Worm (Caenorhabditis elegans) whole organism, mixed stage, embryonic: ENCODE data around the gene C06A12.8.

Experiments
- bed-3 ChIP-seq: fragments of 200-800 bp; sonication (Bioruptor generic); optimal IDR thresholded peaks from 3 replicates; lab custom pipeline; 2018; ENCODE audit warnings: mild to moderate bottlenecking, missing genetic modification characterization, moderate library complexity, missing compliant biosample characterization
- blmp-1 ChIP-seq: fragments of 150-350 bp; optimal IDR thresholded peaks from 2 replicates; lab custom pipeline; 2014; ENCODE audit warnings: missing biosample characterization, missing genetic modification characterization
- ceh-39 ChIP-seq: fragments of 150-350 bp; optimal IDR thresholded peaks from 2 replicates; lab custom pipeline; 2014; ENCODE audit warnings: missing biosample characterization, missing genetic modification characterization
- ceh-43 ChIP-seq: fragments of 200-800 bp; sonication (Bioruptor generic); optimal IDR thresholded peaks from 2 replicates; lab custom pipeline; 2018; ENCODE audit warnings: mild to moderate bottlenecking, missing genetic modification characterization, moderate library complexity, missing compliant biosample characterization
- ceh-83 ChIP-seq: fragments of 200-800 bp; sonication (Bioruptor generic); optimal IDR thresholded peaks from 2 replicates; lab custom pipeline; 2018; ENCODE audit warnings: mild to moderate bottlenecking, missing genetic modification characterization, missing compliant biosample characterization
- ces-1 ChIP-seq: fragments of 150-350 bp; optimal IDR thresholded peaks from 2 replicates; lab custom pipeline; 2014; ENCODE audit warnings: missing biosample characterization, missing genetic modification reagents, missing genetic modification characterization
- cnd-1 ChIP-seq: fragments of 200-800 bp; sonication (Bioruptor generic); optimal IDR thresholded peaks from 2 replicates; lab custom pipeline; 2018; ENCODE audit warnings: mild to moderate bottlenecking, missing genetic modification characterization, missing compliant biosample characterization
- drap-1 ChIP-seq: fragments of 200-800 bp; sonication (Bioruptor generic); optimal IDR thresholded peaks from 3 replicates; lab custom pipeline; 2018; ENCODE audit warnings: mild to moderate bottlenecking, missing genetic modification characterization, missing compliant biosample characterization
- elt-1 ChIP-seq: sonication (generic microtip); optimal IDR thresholded peaks from 2 replicates; lab custom pipeline; 2017; ENCODE audit warnings: missing genetic modification characterization, mild to moderate bottlenecking, missing compliant biosample characterization, antibody characterized with exemption, moderate library complexity, borderline replicate concordance; ENCODE audit not compliant: insufficient read depth
- elt-3 ChIP-seq: fragments of 150-350 bp; optimal IDR thresholded peaks from 2 replicates; lab custom pipeline; 2014; ENCODE audit warnings: missing biosample characterization, missing genetic modification characterization
- flh-1 ChIP-seq: fragments of 200-800 bp; sonication (Bioruptor generic); optimal IDR thresholded peaks from 2 replicates; lab custom pipeline; 2018; ENCODE audit warnings: mild to moderate bottlenecking, missing genetic modification characterization, moderate library complexity, missing compliant biosample characterization
- ham-2 ChIP-seq: fragments of 200-800 bp; sonication (Bioruptor generic); optimal IDR thresholded peaks from 2 replicates; lab custom pipeline; 2018; ENCODE audit warnings: mild to moderate bottlenecking, missing genetic modification characterization, missing compliant biosample characterization
- hlh-1 ChIP-seq: fragments of 150-350 bp; optimal IDR thresholded peaks from 2 replicates; lab custom pipeline; 2014; ENCODE audit warnings: missing biosample characterization, missing genetic modification reagents, missing genetic modification characterization
- lin-13 ChIP-seq: fragments of 150-350 bp; optimal IDR thresholded peaks from 2 replicates; lab custom pipeline; 2014; ENCODE audit warnings: missing biosample characterization, missing genetic modification characterization
- lin-32 ChIP-seq: fragments of 200-800 bp; sonication (Bioruptor generic); optimal IDR thresholded peaks from 2 replicates; lab custom pipeline; 2018; ENCODE audit warnings: mild to moderate bottlenecking, missing genetic modification characterization, missing compliant biosample characterization
- lsy-2 ChIP-seq: fragments of 150-350 bp; optimal IDR thresholded peaks from 2 replicates; lab custom pipeline; 2014; ENCODE audit warnings: missing biosample characterization, missing genetic modification characterization
- mep-1 ChIP-seq: fragments of 150-350 bp; optimal IDR thresholded peaks from 2 replicates; lab custom pipeline; 2017; ENCODE audit warnings: missing biosample characterization, missing genetic modification reagents, missing genetic modification characterization, inconsistent platforms
- mls-2 ChIP-seq: sonication (generic microtip); optimal IDR thresholded peaks from 2 replicates; lab custom pipeline; 2016; ENCODE audit warnings: mild to moderate bottlenecking, missing genetic modification characterization, moderate library complexity, missing compliant biosample characterization
- nhr-12 ChIP-seq: fragments of 150-350 bp; optimal IDR thresholded peaks from 2 replicates; lab custom pipeline; 2014; ENCODE audit warnings: missing biosample characterization, missing genetic modification characterization
- nhr-2 ChIP-seq: fragments of 150-350 bp; optimal IDR thresholded peaks from 2 replicates; lab custom pipeline; 2014; ENCODE audit warnings: missing biosample characterization, missing genetic modification characterization
- nhr-237 ChIP-seq: fragments of 150-350 bp; optimal IDR thresholded peaks from 2 replicates; lab custom pipeline; 2014; ENCODE audit warnings: missing biosample characterization, missing genetic modification characterization
- nhr-28 ChIP-seq: fragments of 150-350 bp; optimal IDR thresholded peaks from 2 replicates; lab custom pipeline; 2014; ENCODE audit warnings: missing biosample characterization, missing genetic modification characterization
- pha-4 ChIP-seq: fragments of 150-350 bp; optimal IDR thresholded peaks from 2 replicates; lab custom pipeline; 2018; ENCODE audit warnings: missing biosample characterization, missing genetic modification reagents, missing genetic modification characterization
- sem-2 ChIP-seq: fragments of 200-800 bp; sonication (Bioruptor generic); optimal IDR thresholded peaks from 2 replicates; lab custom pipeline; 2018; ENCODE audit warnings: mild to moderate bottlenecking, missing genetic modification characterization, missing compliant biosample characterization
- snpc-4 ChIP-seq: fragments of 150-350 bp; optimal IDR thresholded peaks from 2 replicates; lab custom pipeline; 2014; ENCODE audit warnings: missing biosample characterization, missing genetic modification characterization
- sptf-1 ChIP-seq: sonication (generic microtip); optimal IDR thresholded peaks from 2 replicates; lab custom pipeline; 2017; ENCODE audit warnings: mild to moderate bottlenecking, missing genetic modification characterization, moderate library complexity, missing compliant biosample characterization
- tbx-8 ChIP-seq: fragments of 200-800 bp; sonication (Bioruptor generic); optimal IDR thresholded peaks from 2 replicates; lab custom pipeline; 2018; ENCODE audit warnings: mild to moderate bottlenecking, missing genetic modification characterization, moderate library complexity, missing compliant biosample characterization
- unc-120 ChIP-seq: sonication (generic microtip); optimal IDR thresholded peaks from 2 replicates; lab custom pipeline; 2017; ENCODE audit warnings: missing genetic modification characterization, missing compliant biosample characterization; ENCODE audit not compliant: poor library complexity, severe bottlenecking
- unc-39 ChIP-seq: fragments of 150-350 bp; optimal IDR thresholded peaks from 2 replicates; lab custom pipeline; 2014; ENCODE audit warnings: missing biosample characterization, missing genetic modification characterization
- unc-62 ChIP-seq: fragments of 150-350 bp; optimal IDR thresholded peaks from 2 replicates; lab custom pipeline; 2014; ENCODE audit warnings: missing biosample characterization, missing genetic modification reagents, missing genetic modification characterization
- zip-8 ChIP-seq: fragments of 150-350 bp; optimal IDR thresholded peaks from 2 replicates; lab custom pipeline; 2014; ENCODE audit warnings: missing biosample characterization, missing genetic modification characterization

C06A12.8 gene

DNA sequence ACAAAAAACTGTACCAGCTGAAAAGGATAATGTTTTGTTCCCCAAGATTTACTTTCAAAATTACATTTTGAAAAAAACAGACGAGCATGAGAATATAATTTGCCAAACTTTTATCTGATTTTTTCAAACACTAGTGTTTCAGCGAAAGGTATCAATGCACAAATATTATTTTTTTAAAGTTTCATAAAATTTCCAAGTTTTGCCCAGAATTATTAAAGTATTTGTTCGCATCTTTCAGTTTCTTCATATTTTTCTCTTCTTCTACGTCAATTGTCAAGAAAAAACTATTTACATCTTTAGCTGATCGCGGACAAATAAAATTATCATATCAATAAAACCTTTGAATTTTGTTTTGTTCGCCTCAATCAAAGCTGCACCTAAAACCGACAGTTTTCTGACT is at the start of gene C06A12.8:
TSS of gene C06A12.8 (plus strand) at position 301 of the 400 bp plus-strand sequence.
- TF ChIP-seq unc-120 (tag; lab: Kevin White, UChicago) (no peak), unc-39 (tag; lab: Kevin White, UChicago) (no peak), ceh-43 (GFP tag; lab: Kevin White, UChicago) (no peak), ham-2 (GFP tag; lab: Kevin White, UChicago) (no peak), flh-1 (GFP tag; lab: Kevin White, UChicago) (no peak), mls-2 (tag; lab: Kevin White, UChicago) (no peak), zip-8 (tag; lab: Kevin White, UChicago) (no peak), sptf-1 (tag; lab: Kevin White, UChicago) (no peak), elt-1 (tag; lab: Kevin White, UChicago) (no peak), lin-32 (GFP tag; lab: Kevin White, UChicago) (no peak)
- TF ChIP-seq, all 35 proteins: peak for 0

DNA sequence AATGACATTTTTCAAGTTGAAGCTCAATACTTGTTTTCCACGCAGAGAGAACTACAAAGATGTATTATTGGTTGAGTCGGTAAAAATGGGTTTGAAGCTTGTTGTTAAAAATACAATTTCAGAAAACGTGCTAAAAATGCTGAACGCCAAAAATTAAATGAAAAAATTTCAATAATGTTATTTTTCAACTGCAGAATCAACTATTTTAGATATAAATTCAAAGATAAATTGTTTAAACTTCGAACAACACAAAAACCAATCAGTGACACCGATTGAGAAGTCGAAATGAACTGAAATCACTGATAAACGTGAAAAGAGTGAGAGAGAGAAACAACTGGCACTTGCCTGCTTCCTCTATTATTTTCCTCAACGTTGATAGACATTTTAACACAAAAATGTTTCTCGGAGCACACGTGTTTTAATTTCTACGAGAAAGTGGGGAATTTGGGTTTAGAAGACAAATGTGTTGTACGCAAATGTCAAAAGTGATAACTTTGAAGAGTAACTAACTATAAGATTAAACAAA is 49.6 kb upstream of the C06A12.8 start, which contains the start of gene T02D1.8:
TSS of gene T02D1.8 (minus strand) at position 51 of the 526 bp plus-strand sequence.
- TF ChIP-seq hlh-1 (tag; lab: Kevin White, UChicago): peak; percentile 25
- TF ChIP-seq tbx-8: no peak

DNA sequence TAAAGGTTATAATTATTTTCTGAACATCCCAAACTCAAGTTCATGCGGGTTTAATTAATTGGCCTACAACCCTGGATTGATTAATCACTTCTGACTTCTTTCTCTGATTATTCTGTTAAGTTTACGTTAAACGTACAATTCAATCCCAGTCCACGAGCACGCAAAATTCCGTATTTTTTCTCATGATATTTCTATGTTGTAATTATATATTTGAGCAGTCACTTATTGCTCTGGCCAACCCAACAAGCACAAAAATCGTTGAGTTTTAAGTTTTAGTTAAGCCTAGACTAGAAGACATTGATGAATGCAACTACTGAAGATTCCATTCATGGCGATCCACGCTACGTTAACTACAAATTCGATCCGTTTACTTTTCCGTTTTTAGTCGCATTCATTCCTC is 41.2 kb upstream of the C06A12.8 start, which contains the start of gene sru-15:
TSS of gene sru-15 (plus strand) at position 301 of the 400 bp plus-strand sequence.
- TF ChIP-seq cnd-1 (tag; lab: Kevin White, UChicago) (no peak), sptf-1 (tag; lab: Kevin White, UChicago) (no peak), ceh-39 (tag; lab: Kevin White, UChicago) (no peak), hlh-1 (tag; lab: Kevin White, UChicago) (no peak), unc-120 (tag; lab: Kevin White, UChicago) (no peak), zip-8 (tag; lab: Kevin White, UChicago) (no peak), drap-1 (no peak), unc-62 (GFP tag; lab: Kevin White, UChicago) (no peak), snpc-4 (no peak), blmp-1 (no peak), pha-4 (tag; lab: Kevin White, UChicago) (no peak), tbx-8 (no peak)

DNA sequence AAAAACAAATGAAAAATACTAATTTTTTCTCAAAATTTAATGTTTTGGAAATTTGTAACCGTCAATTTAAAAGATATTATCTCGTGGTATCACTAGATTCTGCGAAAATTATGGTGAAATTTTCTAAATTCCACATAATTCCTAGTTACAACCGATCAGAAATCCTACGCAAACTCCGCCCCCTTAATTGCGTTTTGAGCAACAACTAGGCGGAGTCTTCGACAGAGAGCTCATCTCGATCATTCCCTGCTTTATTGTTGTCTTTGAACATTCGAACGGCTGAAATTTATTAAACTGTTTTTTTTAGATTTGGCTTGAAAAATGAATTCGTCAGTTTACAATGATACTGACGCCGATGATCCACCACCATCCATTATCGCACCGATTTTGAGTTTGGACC is 37.7 kb upstream of the C06A12.8 start, which contains the start of gene T02D1.4:
TSS of gene T02D1.4 (plus strand) at position 301 of the 400 bp plus-strand sequence.
- no peak for TF ChIP-seq zip-8 (tag; lab: Kevin White, UChicago)
- no peak for TF ChIP-seq nhr-12 (tag; lab: Kevin White, UChicago)
- no peak for TF ChIP-seq bed-3
- no peak for TF ChIP-seq mep-1 (tag; lab: Kevin White, UChicago)
- no peak for TF ChIP-seq pha-4 (tag; lab: Kevin White, UChicago)
- no peak for TF ChIP-seq ham-2 (GFP tag; lab: Kevin White, UChicago)
- TF ChIP-seq nhr-2 (tag; lab: Kevin White, UChicago): no peak
- no peak for TF ChIP-seq drap-1
- no peak for TF ChIP-seq mls-2 (tag; lab: Kevin White, UChicago)
- no peak for TF ChIP-seq ceh-83 (GFP tag; lab: Kevin White, UChicago)
- TF ChIP-seq elt-3 (tag; lab: Kevin White, UChicago): no peak
- TF ChIP-seq elt-1 (tag; lab: Kevin White, UChicago): no peak
- no peak for TF ChIP-seq ces-1 (GFP tag; lab: Kevin White, UChicago)
- no peak for TF ChIP-seq lsy-2 (tag; lab: Kevin White, UChicago)
- TF ChIP-seq cnd-1 (tag; lab: Kevin White, UChicago): no peak
- TF ChIP-seq lin-13 (tag; lab: Kevin White, UChicago): no peak
- no peak for TF ChIP-seq unc-120 (tag; lab: Kevin White, UChicago)
- no peak for TF ChIP-seq ceh-43 (GFP tag; lab: Kevin White, UChicago)
- no peak for TF ChIP-seq unc-62 (GFP tag; lab: Kevin White, UChicago)
- no peak for TF ChIP-seq nhr-237 (tag; lab: Kevin White, UChicago)

DNA sequence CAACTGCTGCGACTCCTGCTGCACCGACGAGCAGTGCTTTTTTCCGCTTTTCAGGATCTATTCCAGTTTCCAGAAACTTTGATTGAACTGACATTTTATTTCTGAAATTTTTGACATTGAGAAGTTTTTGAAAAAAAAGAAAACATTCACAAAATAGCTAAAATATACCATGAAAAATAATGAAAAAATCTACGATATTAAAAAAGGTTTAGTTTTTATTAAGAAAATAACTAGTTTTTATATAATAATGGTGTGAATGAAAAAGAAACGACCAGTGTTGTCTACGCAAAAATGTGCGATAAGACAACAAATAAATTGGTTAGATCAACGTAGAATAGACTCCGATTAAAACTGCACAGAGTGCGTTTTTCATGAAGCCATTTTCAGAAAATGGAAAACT is 31.6 kb upstream of the C06A12.8 start, which contains the start of gene pmp-4:
TSS of gene pmp-4 (minus strand) at position 101 of the 400 bp plus-strand sequence.
- TF ChIP-seq cnd-1 (tag; lab: Kevin White, UChicago) (no peak), sem-2 (no peak), nhr-28 (no peak), flh-1 (GFP tag; lab: Kevin White, UChicago) (no peak), nhr-237 (tag; lab: Kevin White, UChicago) (no peak), ceh-39 (tag; lab: Kevin White, UChicago) (no peak), nhr-2 (tag; lab: Kevin White, UChicago) (no peak), elt-1 (tag; lab: Kevin White, UChicago) (no peak)
- TF ChIP-seq, all 35 proteins: peak for 0
